Fruit fly (Drosophila melanogaster) Kc167 (cell line): ENCODE results near the gene unc-13.

Source experiments
- Myc ChIP-seq: fragments of >200 bp; optimal IDR thresholded peaks from 2 replicates; lab custom pipeline; 2017; ENCODE audit warnings: missing external identifiers
- Sin3A ChIP-seq: fragments of >200 bp; optimal IDR thresholded peaks from 2 replicates; lab custom pipeline; 2018; ENCODE audit warnings: missing external identifiers
- h ChIP-seq: fragments of >200 bp; optimal IDR thresholded peaks from 3 replicates; lab custom pipeline; 2018; ENCODE audit warnings: missing external identifiers
- insv ChIP-seq: fragments of >200 bp; optimal IDR thresholded peaks from 3 replicates; lab custom pipeline; 2018; ENCODE audit warnings: missing external identifiers
- psq ChIP-seq: fragments of >200 bp; optimal IDR thresholded peaks from 2 replicates; lab custom pipeline; 2017; ENCODE audit warnings: missing external identifiers
- ttk ChIP-seq: sonication (Bioruptor generic); optimal IDR thresholded peaks from 2 replicates; lab custom pipeline; 2017; ENCODE audit warnings: missing external identifiers

unc-13 gene

DNA sequence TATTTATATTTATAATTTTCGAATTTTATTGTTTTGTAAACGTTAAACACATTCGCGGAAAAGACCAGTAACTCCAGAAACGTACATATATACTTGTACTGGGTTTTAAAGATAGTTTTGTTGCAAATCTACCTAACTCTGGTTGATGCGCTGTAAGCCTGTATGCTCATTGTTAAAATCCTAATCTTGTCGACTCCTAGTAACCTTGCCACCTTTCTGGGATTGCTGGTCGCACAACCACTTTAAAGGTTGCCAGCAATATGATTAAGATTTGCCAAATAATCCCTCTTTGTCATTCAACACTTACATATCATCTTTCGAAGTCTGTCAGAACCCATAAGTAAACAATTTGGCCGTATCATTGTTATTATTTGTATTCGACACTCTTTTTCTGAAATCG, 66.0 kb downstream of the unc-13 start:
- no peak for TF ChIP-seq ttk (lab: Kevin White, UChicago)
- no peak for TF ChIP-seq h (lab: Kevin White, UChicago)
- TF ChIP-seq Myc (lab: Kevin White, UChicago), result no peak
- TF ChIP-seq insv (lab: Kevin White, UChicago), result no peak
- no peak for TF ChIP-seq psq (lab: Kevin White, UChicago)
- no peak for TF ChIP-seq Sin3A (lab: Kevin White, UChicago)

dm6 chr4:844468-844867, 67.7 kb downstream of the unc-13 start, which contains the start of gene fd102C:
fd102C (minus strand) TSS chr4:844529.
- TF ChIP-seq Myc (lab: Kevin White, UChicago) (no peak), ttk (lab: Kevin White, UChicago) (no peak), psq (lab: Kevin White, UChicago) (no peak), insv (lab: Kevin White, UChicago) (no peak), Sin3A (lab: Kevin White, UChicago) (no peak), h (lab: Kevin White, UChicago) (no peak)

DNA sequence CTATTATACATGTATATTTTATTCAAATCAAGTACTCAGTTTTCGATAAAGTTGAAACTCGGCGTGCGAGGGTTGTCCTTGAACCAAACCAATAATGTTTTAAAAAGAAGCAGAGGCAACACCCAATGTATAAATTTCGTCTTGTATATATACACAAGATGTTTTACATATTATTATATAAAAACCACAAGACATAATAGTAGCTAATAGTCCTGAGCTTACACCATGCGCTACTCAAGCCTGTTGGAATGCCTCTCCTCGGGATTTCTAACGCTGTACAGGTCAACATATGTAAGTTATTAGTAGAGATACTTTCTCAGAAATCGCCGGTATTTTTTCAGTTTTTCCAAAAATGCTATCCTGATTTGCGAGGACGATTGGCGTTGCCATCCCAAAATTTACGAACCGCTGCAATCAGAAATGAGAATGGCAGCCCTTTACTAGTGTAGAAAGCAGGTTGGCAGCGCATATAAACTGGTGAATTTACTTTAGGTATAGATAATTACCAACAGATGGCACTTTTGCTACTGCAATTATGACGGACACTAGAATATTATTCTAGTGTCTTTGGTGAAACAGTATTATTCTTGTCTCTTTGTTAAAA, 76.5 kb downstream of the unc-13 start:
- no peak for TF ChIP-seq insv (lab: Kevin White, UChicago)
- no peak for TF ChIP-seq psq (lab: Kevin White, UChicago)
- no peak for TF ChIP-seq h (lab: Kevin White, UChicago)

DNA sequence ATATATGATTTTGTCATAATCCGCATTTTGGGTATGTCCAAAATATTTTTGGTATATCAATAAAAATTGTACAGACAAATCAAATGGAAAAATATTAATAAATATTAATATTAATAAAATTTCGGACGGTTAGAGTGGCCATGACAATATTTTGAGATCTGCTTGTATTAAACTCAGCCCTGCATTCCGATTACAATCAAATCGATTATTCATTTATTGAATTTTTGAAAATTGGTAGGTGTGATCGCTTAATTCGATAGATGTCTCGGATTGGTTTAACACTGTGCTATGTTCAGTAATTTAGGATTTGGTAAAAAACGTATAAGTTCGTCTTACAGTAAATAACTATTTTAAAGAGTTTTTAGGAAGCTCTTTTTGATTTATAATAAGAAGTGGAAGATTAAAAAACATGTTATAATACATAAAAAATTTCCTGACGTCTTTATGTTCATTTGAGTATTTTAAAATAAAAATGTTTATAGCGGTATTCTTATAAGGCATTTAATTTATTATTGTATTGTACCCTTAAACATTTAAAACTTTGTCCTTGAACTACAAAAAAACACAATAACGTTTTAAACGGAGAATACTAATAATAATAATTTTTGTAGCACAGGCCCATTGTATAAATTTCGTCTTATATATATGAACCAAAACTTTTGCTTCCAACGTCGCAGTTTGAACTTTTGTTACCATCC, 77.1 kb downstream of the unc-13 start:
- no peak for TF ChIP-seq ttk (lab: Kevin White, UChicago)
- no peak for TF ChIP-seq h (lab: Kevin White, UChicago)
- no peak for TF ChIP-seq psq (lab: Kevin White, UChicago)
- TF ChIP-seq Myc (lab: Kevin White, UChicago), result no peak
- no peak for TF ChIP-seq Sin3A (lab: Kevin White, UChicago)
- no peak for TF ChIP-seq insv (lab: Kevin White, UChicago)

dm6 chr4:834452-834820, 77.7 kb downstream of the unc-13 start:
- no peak for TF ChIP-seq Sin3A (lab: Kevin White, UChicago)
- no peak for TF ChIP-seq ttk (lab: Kevin White, UChicago)
- no peak for TF ChIP-seq psq (lab: Kevin White, UChicago)
- no peak for TF ChIP-seq insv (lab: Kevin White, UChicago)
- no peak for TF ChIP-seq Myc (lab: Kevin White, UChicago)
- no peak for TF ChIP-seq h (lab: Kevin White, UChicago)

- no peak for TF ChIP-seq h (lab: Kevin White, UChicago)
- TF ChIP-seq Myc (lab: Kevin White, UChicago), result no peak
- TF ChIP-seq psq (lab: Kevin White, UChicago), result no peak
- TF ChIP-seq ttk (lab: Kevin White, UChicago), result no peak
- no peak for TF ChIP-seq Sin3A (lab: Kevin White, UChicago)
- TF ChIP-seq insv (lab: Kevin White, UChicago), result no peak
Measured at dm6 chr4:833790-834451, 78.2 kb downstream of the unc-13 start, which contains the start of gene Sox102F. Sox102F (minus strand) TSS chr4:834393.

- TF ChIP-seq h (lab: Kevin White, UChicago) (no peak), Myc (lab: Kevin White, UChicago) (no peak), insv (lab: Kevin White, UChicago) (no peak), Sin3A (lab: Kevin White, UChicago) (no peak), ttk (lab: Kevin White, UChicago) (no peak), psq (lab: Kevin White, UChicago) (no peak)
Measured at dm6 chr4:832985-833384, 79.1 kb downstream of the unc-13 start.

- TF ChIP-seq insv (lab: Kevin White, UChicago), result no peak
Measured at dm6 chr4:831790-832189, 80.3 kb downstream of the unc-13 start.

- TF ChIP-seq Sin3A (lab: Kevin White, UChicago) (no peak), h (lab: Kevin White, UChicago) (no peak), insv (lab: Kevin White, UChicago) (no peak), Myc (lab: Kevin White, UChicago) (no peak), ttk (lab: Kevin White, UChicago) (no peak), psq (lab: Kevin White, UChicago) (no peak)
Measured at dm6 chr4:829783-830182, 82.3 kb downstream of the unc-13 start.

DNA sequence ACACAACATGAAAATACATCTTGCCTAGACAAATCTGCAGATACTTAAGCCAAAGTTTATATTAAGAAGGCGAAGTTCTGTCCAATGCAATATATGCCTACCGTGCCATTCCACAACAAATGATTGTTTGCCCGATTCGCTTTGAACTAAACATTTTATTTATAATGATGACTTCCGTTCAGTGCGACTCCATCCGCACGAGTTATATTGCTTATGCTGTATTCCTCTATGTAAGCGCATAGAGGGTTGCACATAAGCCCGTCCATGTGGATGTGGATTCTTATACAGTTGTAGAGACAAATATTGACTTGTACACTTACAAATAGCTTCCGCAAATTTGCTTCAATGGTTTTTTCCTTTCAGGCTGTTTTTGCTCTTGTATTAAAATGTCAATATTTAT, 88.1 kb downstream of the unc-13 start:
- TF ChIP-seq ttk (lab: Kevin White, UChicago) (no peak), Myc (lab: Kevin White, UChicago) (no peak)
